Worm (Caenorhabditis elegans): ENCODE results near the gene Y51H4A.936.
"Not testable (repeated sequence)": the region's sequence is repeated elsewhere in the genome, so short reads cannot be mapped to it uniquely, and the experiment has no call there.

Gene Y51H4A.936

DNA sequence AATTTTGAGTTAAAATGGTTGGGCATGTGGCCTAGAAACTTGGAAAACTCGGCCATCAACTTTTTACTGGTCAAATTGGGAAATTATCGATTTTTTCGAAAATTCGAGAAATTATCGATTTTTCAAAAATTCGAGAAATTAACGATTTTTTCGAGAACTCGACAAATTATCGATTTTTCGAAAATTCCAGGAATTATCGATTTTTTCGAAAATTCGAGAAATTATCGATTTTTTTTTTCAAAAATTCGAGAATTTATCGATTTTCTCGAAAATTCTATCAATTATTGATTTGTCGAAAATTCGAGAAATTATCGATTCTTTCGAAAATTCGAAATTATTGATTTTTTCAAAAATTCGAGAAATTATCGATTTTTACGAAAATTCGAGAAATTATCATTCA lies 14.6 kb downstream of the Y51H4A.936 start (continued):
- TF ChIP-seq ceh-58 (GFP tag; IDR thresholded peaks at IDR 0.05) (no peak), hlh-26 (GFP tag; conservative IDR thresholded peaks at IDR 0.05) (no peak), K12H6.12 (tag; optimal IDR thresholded peaks at IDR 0.05) (no peak)

DNA sequence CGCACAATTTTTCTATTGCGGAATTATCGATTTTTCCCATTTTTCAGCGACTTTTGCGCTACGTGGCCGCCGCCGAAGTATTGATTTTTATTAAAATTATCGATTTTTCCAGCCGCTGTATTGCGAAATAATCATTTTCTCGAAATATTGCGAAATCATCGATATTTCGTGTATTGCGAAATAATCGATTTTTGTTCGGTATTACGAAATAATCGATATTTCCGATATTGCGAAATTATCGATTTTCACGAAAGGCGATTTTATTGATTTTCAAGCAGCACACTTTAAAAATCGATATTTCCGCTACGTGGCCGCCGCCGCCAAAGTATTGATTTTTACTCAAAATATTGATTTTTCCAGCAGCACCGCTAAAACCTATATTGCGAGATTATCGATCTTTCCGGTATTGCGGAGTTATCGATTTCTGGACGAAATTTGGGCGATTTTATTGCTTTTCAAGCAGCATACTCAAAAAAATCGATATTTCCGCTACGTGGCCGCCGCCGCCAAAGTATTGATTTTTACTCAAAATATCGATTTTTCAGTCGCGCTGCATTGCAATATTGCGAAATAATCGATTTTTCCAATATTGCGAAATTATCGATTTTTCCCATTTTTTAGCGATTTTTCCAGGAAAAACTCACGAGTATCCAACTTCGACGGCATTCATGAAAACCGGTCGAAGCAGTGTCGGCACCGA lies 16.5 kb downstream of the Y51H4A.936 start:
- TF ChIP-seq Y79H2A.3 (GFP tag; conservative IDR thresholded peaks at IDR 0.05) (no peak), cebp-1 (GFP tag; IDR thresholded peaks at IDR 0.05) (peak; percentile 80), cebp-1 (tag; optimal IDR thresholded peaks at IDR 0.05) (peak; percentile 99)

DNA sequence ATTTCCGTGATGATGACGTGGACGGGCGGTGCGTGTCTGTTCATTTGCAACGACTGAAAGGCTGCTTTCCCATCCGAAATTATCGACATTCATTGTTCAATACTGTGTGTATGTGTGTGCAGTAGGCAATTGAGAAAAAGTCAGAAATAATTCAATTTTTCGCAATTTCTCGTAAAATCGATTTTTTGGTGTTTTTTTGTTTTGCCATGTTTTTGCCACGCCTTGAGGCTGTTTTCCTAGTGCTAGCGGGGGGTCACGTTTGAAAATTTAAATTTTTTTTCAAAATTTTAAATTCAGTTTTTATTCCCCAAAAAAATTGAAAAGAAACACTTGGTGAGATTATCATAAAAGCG lies 17.0 kb downstream of the Y51H4A.936 start, which contains the start of gene Y51H4A.13:
TSS of gene Y51H4A.13 (minus strand) at position 182 of the 353 bp plus-strand sequence.
- peak; percentile 62; the same call in 1 of the 2 replicates for TF ChIP-seq attf-6 (GFP tag; IDR thresholded peaks at IDR 0.05)
- not testable (repeated sequence) for TF ChIP-seq cebp-1 (GFP tag; IDR thresholded peaks at IDR 0.05); snpc-4 (GFP tag; optimal IDR thresholded peaks at IDR 0.05)
- TF ChIP-seq cebp-1 (tag; optimal IDR thresholded peaks at IDR 0.05): peak; percentile 10
- peak; percentile 17; the same call in 1 of the 2 replicates for TF ChIP-seq hmg-1.2 (GFP tag; IDR thresholded peaks at IDR 0.05)
- TF ChIP-seq snpc-4 (tag; optimal IDR thresholded peaks at IDR 0.05): peak in 1 of 4 experiments; percentile 80

ce11 chrIV:16648414-16648813 lies 19.2 kb downstream of the Y51H4A.936 start:
- 0 out of 2 replicates have a peak, but pooled peaks have one; percentile 8 for TF ChIP-seq F33H1.4 (GFP tag; IDR thresholded peaks at IDR 0.05)
- TF ChIP-seq egrh-3 (GFP tag; IDR thresholded peaks at IDR 0.05): peak; percentile 53; the same call in 1 of the 2 replicates

DNA sequence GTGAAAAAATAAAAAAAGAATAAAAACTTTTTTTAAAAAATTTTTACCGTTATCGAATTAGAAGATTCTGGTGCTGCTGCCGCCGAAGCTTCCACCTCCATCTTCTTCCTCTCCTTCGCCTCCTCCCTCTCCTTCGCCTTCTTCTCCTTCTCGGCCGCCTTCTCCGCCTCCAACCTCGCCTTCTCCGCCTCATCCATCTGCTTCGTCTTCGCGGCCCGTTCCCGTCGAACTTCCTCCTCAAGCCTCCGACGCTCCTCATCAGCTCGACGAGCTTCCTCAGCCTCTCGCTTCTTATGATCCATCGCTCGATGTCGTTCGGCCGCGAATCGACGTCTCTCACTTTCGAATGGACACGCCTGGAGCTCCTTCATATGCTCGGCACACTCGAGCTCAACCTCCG lies 21.1 kb downstream of the Y51H4A.936 start:
- TF ChIP-seq egrh-3 (GFP tag; IDR thresholded peaks at IDR 0.05) (peak; percentile 91), zfh-2 (GFP tag; conservative IDR thresholded peaks at IDR 0.05) (0 out of 2 replicates have a peak, but pooled peaks have one; percentile 43)

- TF ChIP-seq egrh-3 (GFP tag; IDR thresholded peaks at IDR 0.05) (0 out of 2 replicates have a peak, but pooled peaks have one; percentile 71), pbrm-1 (GFP tag; IDR thresholded peaks at IDR 0.05) (0 out of 2 replicates have a peak, but pooled peaks have one; percentile 12)
Observed at ce11 chrIV:16651004-16651403, 21.8 kb downstream of the Y51H4A.936 start.

DNA sequence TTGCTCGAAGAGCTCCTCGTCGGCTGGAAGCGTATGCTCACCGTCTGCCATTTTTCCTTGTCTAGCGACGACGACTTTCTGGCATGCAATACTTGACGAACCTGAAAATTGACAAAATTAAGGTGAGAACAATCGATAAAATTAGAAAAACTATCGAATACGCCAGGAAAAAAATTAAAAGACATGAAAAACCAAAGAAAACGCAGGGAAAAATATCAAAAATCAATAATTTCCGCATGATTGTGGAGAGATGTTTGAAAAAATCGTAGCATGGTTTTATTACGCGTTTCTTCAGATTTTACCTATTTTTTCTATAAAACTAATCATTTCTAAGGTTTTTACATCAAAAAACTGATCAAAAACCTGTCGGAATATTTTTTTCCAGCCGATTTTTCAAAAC lies 26.6 kb downstream of the Y51H4A.936 start, which contains the start of gene set-26:
TSS of gene set-26 (minus strand) at position 101 of the 400 bp plus-strand sequence.
- not testable (repeated sequence) for TF ChIP-seq ceh-79 (tag; optimal IDR thresholded peaks at IDR 0.05); mxl-1 (tag; optimal IDR thresholded peaks at IDR 0.05); snpc-1.3 (tag; optimal IDR thresholded peaks at IDR 0.05; ENCODE audit: insufficient read depth)

DNA sequence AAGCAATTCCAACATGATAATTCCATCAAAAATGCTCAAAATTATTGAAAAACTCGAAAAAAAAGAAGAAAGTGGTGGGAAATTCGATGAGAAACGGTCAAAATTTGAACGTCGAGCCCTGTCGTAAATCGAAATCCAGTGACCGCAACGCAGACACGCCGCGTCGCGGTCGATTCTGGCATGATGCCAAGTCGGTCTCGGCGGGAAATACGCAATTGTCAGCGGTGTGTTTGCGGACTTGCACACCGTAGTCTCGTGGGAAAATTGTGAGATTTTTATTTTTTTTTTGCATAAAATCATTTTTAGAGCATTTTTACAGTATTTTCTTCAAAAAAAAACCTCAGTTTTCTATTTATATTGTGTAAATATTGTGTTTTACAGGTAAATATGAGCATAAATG lies 27.0 kb downstream of the Y51H4A.936 start, which contains the start of gene tsr-2:
TSS of gene tsr-2 (plus strand) at position 382 of the 400 bp plus-strand sequence.
- TF ChIP-seq ceh-79 (tag; optimal IDR thresholded peaks at IDR 0.05): no peak
- TF ChIP-seq fkh-3 (tag; optimal IDR thresholded peaks at IDR 0.05): no peak
- TF ChIP-seq snpc-4 (GFP tag; optimal IDR thresholded peaks at IDR 0.05): peak; percentile 84
- TF ChIP-seq snpc-4 (tag; optimal IDR thresholded peaks at IDR 0.05): peak; percentile 50 to 96 (median 94)
- TF ChIP-seq B0035.1 (tag; optimal IDR thresholded peaks at IDR 0.05): no peak
- peak; percentile 80 for TF ChIP-seq ztf-26 (tag; optimal IDR thresholded peaks at IDR 0.05)
- no peak for TF ChIP-seq nfya-1 (tag; optimal IDR thresholded peaks at IDR 0.05; ENCODE audit: borderline replicate concordance, insufficient read depth)
- TF ChIP-seq madf-3 (GFP tag; IDR thresholded peaks at IDR 0.05): peak; percentile 100
- peak; percentile 70 for TF ChIP-seq dpl-1 (GFP tag; optimal IDR thresholded peaks at IDR 0.05)
- TF ChIP-seq somi-1 (GFP tag; optimal IDR thresholded peaks at IDR 0.05): peak; percentile 57
- TF ChIP-seq pha-4 (tag; optimal IDR thresholded peaks at IDR 0.05): no peak
- TF ChIP-seq C17E4.6 (GFP tag; IDR thresholded peaks at IDR 0.05): no peak
- peak; percentile 78 for TF ChIP-seq snpc-3.4 (tag; optimal IDR thresholded peaks at IDR 0.05)
- no peak for TF ChIP-seq nhr-27 (tag; optimal IDR thresholded peaks at IDR 0.05)
- peak; percentile 89 for TF ChIP-seq aptf-2 (GFP tag; conservative IDR thresholded peaks at IDR 0.05)
- TF ChIP-seq Y67H2A.10 (GFP tag; conservative IDR thresholded peaks at IDR 0.05): 0 out of 2 replicates have a peak, but pooled peaks have one; percentile 48
- TF ChIP-seq zfh-2 (GFP tag; conservative IDR thresholded peaks at IDR 0.05): peak; percentile 78
- TF ChIP-seq ceh-100 (GFP tag; IDR thresholded peaks at IDR 0.05): peak; percentile 30; the same call in 1 of the 2 replicates
- TF ChIP-seq lin-26 (GFP tag; IDR thresholded peaks at IDR 0.05): no peak
- TF ChIP-seq repo-1 (tag; optimal IDR thresholded peaks at IDR 0.05): peak; percentile 7

Measured in whole organism, young adult.